Worm (Caenorhabditis elegans): ENCODE data around the gene rom-1.

Gene rom-1

DNA sequence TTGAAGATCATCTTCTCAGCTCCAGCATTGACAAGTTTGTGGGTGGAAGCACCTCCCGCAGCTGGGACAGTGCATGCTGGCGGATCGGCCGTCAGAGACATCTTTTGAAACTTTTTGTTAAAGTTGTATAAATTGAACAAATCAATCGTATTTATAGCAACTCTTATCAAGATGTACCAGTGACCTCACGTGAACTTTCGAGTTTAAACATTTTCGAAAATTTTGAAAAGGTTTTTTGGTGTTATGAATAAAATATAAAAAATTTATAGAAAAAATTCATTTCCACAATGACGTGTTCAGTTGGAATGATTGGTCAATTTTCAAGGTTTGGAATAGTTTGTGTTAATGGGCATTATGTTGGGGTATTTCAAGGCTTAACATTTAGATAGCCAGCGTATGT, 38.4 kb upstream of the rom-1 start, which contains the start of the genes msd-4 and C35D10.3:
TSS of gene msd-4 (minus strand) at position 101 of the 400 bp plus-strand sequence.
TSS of gene C35D10.3 (plus strand) at position 279 of the 400 bp plus-strand sequence.
- no peak for TF ChIP-seq fkh-10 (GFP tag; optimal IDR thresholded peaks at IDR 0.05)
- no peak for TF ChIP-seq nhr-67 (tag; optimal IDR thresholded peaks at IDR 0.05)
- no peak for TF ChIP-seq daf-12 (tag; optimal IDR thresholded peaks at IDR 0.05)
- TF ChIP-seq nhr-23 (tag; optimal IDR thresholded peaks at IDR 0.05) = no peak

DNA sequence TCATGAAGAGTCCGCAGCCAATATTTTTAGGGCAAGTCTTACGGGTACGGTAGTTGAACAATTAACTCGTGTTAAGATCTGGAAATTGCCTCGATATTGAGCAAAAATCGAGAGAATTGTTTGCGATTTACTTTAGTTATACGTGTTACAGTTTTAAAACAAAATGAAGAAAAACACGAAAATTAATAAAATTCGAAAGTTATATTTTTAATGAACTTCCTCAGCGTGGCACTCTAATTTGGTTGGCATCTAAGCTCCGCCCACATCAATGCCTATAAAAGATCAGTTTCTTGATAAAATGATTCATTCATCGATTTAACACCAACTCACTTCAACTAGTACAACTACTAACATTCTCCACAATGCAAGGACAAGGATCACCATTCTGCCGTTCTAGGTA, 36.5 kb upstream of the rom-1 start, which contains the start of gene gipc-1:
TSS of gene gipc-1 (plus strand) at position 301 of the 400 bp plus-strand sequence.
- TF ChIP-seq unc-39 (tag; optimal IDR thresholded peaks at IDR 0.05) (no peak), nhr-25 (tag; optimal IDR thresholded peaks at IDR 0.05) (no peak), lsy-12 (tag; optimal IDR thresholded peaks at IDR 0.05) (no peak), elt-2 (tag; optimal IDR thresholded peaks at IDR 0.05) (no peak), lin-15B (tag; optimal IDR thresholded peaks at IDR 0.05) (no peak), fkh-2 (tag; optimal IDR thresholded peaks at IDR 0.05) (no peak), nhr-12 (tag; optimal IDR thresholded peaks at IDR 0.05) (no peak), eor-1 (tag; optimal IDR thresholded peaks at IDR 0.05) (no peak), nhr-23 (tag; optimal IDR thresholded peaks at IDR 0.05) (no peak), elt-3 (tag; optimal IDR thresholded peaks at IDR 0.05) (no peak), pqm-1 (tag; optimal IDR thresholded peaks at IDR 0.05) (no peak), ZK546.5 (tag; optimal IDR thresholded peaks at IDR 0.05) (no peak), nfya-1 (tag; optimal IDR thresholded peaks at IDR 0.05; ENCODE audit: insufficient read depth) (no peak), ztf-4 (tag; optimal IDR thresholded peaks at IDR 0.05) (no peak), tbx-2 (tag; optimal IDR thresholded peaks at IDR 0.05) (no peak), hmg-11 (tag; optimal IDR thresholded peaks at IDR 0.05) (no peak), nhr-77 (tag; optimal IDR thresholded peaks at IDR 0.05) (no peak), nhr-237 (tag; optimal IDR thresholded peaks at IDR 0.05) (no peak), ceh-16 (tag; optimal IDR thresholded peaks at IDR 0.05) (no peak), snpc-4 (tag; optimal IDR thresholded peaks at IDR 0.05) (no peak)

- TF ChIP-seq ceh-9 (tag; optimal IDR thresholded peaks at IDR 0.05) (no peak), nhr-12 (tag; optimal IDR thresholded peaks at IDR 0.05) (no peak), nhr-237 (tag; optimal IDR thresholded peaks at IDR 0.05) (no peak), elt-2 (tag; optimal IDR thresholded peaks at IDR 0.05) (no peak), ceh-16 (tag; optimal IDR thresholded peaks at IDR 0.05) (no peak), daf-12 (tag; optimal IDR thresholded peaks at IDR 0.05) (no peak), nhr-43 (tag; optimal IDR thresholded peaks at IDR 0.05; ENCODE audit: poor library complexity, severe bottlenecking) (no peak), lsy-12 (tag; optimal IDR thresholded peaks at IDR 0.05) (no peak), skn-1 (tag; optimal IDR thresholded peaks at IDR 0.05) (no peak), pha-4 (tag; optimal IDR thresholded peaks at IDR 0.05) (no peak), R02D3.7 (tag; optimal IDR thresholded peaks at IDR 0.05) (no peak), ztf-11 (tag; optimal IDR thresholded peaks at IDR 0.05) (no peak), nfya-1 (tag; optimal IDR thresholded peaks at IDR 0.05; ENCODE audit: insufficient read depth) (no peak), fkh-2 (tag; optimal IDR thresholded peaks at IDR 0.05) (no peak), unc-39 (tag; optimal IDR thresholded peaks at IDR 0.05) (no peak), ceh-82 (tag; optimal IDR thresholded peaks at IDR 0.05) (no peak), nhr-11 (tag; optimal IDR thresholded peaks at IDR 0.05) (no peak), ama-1 (optimal IDR thresholded peaks at IDR 0.05) (no peak), eor-1 (tag; optimal IDR thresholded peaks at IDR 0.05) (no peak), nhr-77 (tag; optimal IDR thresholded peaks at IDR 0.05) (no peak)
These were observed 33.6 kb upstream of the rom-1 start for ce11 chrIII:4873395-4873794.

ce11 chrIII:4874671-4875070, 32.3 kb upstream of the rom-1 start, which contains the start of gene C35D10.12:
C35D10.12 (minus strand) TSS chrIII:4874771.
- TF ChIP-seq ZK546.5 (tag; optimal IDR thresholded peaks at IDR 0.05) = no peak
- no peak for TF ChIP-seq nhr-11 (tag; optimal IDR thresholded peaks at IDR 0.05)
- no peak for TF ChIP-seq daf-12 (tag; optimal IDR thresholded peaks at IDR 0.05)
- TF ChIP-seq nhr-77 (tag; optimal IDR thresholded peaks at IDR 0.05) = no peak
- TF ChIP-seq R02D3.7 (tag; optimal IDR thresholded peaks at IDR 0.05) = no peak
- TF ChIP-seq nfya-1 (tag; optimal IDR thresholded peaks at IDR 0.05; ENCODE audit: insufficient read depth) = no peak
- TF ChIP-seq ceh-28 (tag; optimal IDR thresholded peaks at IDR 0.05) = no peak
- no peak for TF ChIP-seq jun-1 (tag; optimal IDR thresholded peaks at IDR 0.05)
- no peak for TF ChIP-seq aly-2 (tag; optimal IDR thresholded peaks at IDR 0.05)
- no peak for TF ChIP-seq nhr-67 (tag; optimal IDR thresholded peaks at IDR 0.05)
- TF ChIP-seq nhr-76 (tag; optimal IDR thresholded peaks at IDR 0.05) = no peak

All from whole organism, L3 larva.